Fruit fly (Drosophila melanogaster): ENCODE results near the gene Uba4.

Gene Uba4

DNA sequence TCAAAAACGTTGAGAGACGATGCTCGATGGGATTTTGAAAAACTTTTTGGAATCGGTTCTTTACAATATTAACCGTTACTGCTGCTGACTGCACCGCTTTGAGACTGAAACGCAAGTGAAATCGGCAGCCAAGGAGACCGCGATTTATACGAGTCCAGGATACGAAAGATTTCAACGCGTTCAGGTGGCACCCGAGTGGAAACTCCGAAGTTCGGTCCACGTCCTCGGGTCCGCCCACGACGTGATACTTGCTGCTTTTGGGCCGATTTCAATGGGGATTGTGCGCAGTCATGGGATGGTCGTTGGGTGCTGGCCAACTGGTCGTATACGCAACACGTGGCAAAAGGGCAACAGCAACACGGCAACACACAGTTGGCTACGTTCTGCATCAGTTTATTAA lies 10.5 kb upstream of the Uba4 start, which contains the start of gene Dh31:
TSS of gene Dh31 (minus strand) at position 117 of the 400 bp plus-strand sequence.
- TF ChIP-seq CG8119 (GFP tag; IDR thresholded peaks at IDR 0.05) (no peak), svp (GFP tag) (no peak), Gug (GFP tag; IDR thresholded peaks at IDR 0.05) (no peak), Sox102F (GFP tag; optimal IDR thresholded peaks at IDR 0.05) (no peak), CG11902 (GFP tag; optimal IDR thresholded peaks at IDR 0.05) (no peak), CG10631 (GFP tag; optimal IDR thresholded peaks at IDR 0.05) (no peak), Ets21C (GFP tag; optimal IDR thresholded peaks at IDR 0.05) (no peak), CG11762 (GFP tag; optimal IDR thresholded peaks at IDR 0.05; ENCODE audit: insufficient read depth) (no peak), Sox14 (GFP tag; optimal IDR thresholded peaks at IDR 0.05) (no peak), Lpt (GFP tag; optimal IDR thresholded peaks at IDR 0.05) (no peak), Hr38 (GFP tag; optimal IDR thresholded peaks at IDR 0.05) (no peak), esn (GFP tag; optimal IDR thresholded peaks at IDR 0.05) (no peak), CG32006 (GFP tag; optimal IDR thresholded peaks at IDR 0.05) (no peak)

DNA sequence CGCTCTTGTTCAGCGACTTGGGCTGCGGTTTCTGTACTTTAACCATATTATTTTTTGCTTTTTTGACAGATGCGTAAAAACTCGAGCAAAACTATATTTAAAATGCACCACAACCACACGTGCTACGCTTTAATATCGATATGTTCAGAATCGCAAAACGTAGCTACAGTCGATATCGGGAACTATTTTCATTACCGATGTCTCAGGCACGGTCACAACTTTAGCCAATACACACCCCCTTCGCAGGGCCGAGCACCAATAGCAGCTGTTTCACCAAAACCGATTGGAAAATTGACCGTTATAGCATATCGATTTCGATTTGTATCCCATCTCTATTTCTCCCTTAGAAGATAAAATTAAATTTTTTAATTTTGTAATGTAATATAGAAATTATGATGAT lies 5.5 kb upstream of the Uba4 start, which contains the start of gene CG13096:
TSS of gene CG13096 (minus strand) at position 144 of the 400 bp plus-strand sequence.
- TF ChIP-seq CG32006 (GFP tag; optimal IDR thresholded peaks at IDR 0.05), result no peak
- TF ChIP-seq CG8632 (GFP tag; optimal IDR thresholded peaks at IDR 0.05), result no peak
- no peak for TF ChIP-seq CG11294 (GFP tag; IDR thresholded peaks at IDR 0.05)
- TF ChIP-seq lz (GFP tag; optimal IDR thresholded peaks at IDR 0.05), result no peak
- no peak for TF ChIP-seq dsx (GFP tag; optimal IDR thresholded peaks at IDR 0.05; ENCODE audit: poor library complexity, severe bottlenecking)

DNA sequence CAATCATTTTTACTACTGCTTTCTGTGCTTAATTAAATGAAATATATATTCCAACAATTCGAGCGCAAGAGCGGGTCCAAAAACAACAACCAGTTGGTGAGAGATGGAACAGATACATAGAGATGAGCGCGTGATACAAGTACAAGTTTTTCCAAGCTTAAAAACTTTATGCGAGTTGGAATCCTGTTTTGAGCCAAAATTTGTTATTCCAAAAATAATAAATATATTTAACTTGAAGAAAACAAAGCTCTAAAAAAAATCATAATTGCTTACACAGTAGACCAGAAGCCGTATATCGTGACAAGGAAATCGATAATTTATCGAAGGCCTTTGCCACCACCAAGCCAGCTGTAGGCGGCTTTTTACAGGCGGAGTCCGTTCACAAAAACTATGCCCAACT lies 2.5 kb upstream of the Uba4 start, which contains the start of the genes CG13097 and PIG-U:
TSS of gene CG13097 (minus strand) at position 121 of the 400 bp plus-strand sequence.
TSS of gene PIG-U (plus strand) at position 349 of the 400 bp plus-strand sequence.
- TF ChIP-seq Eip93F (GFP tag; optimal IDR thresholded peaks at IDR 0.05) (peak; percentile 71), Eip78C (GFP tag) (peak; percentile 94), pdm3 (GFP tag; optimal IDR thresholded peaks at IDR 0.05) (no peak), Hr4 (GFP tag; optimal IDR thresholded peaks at IDR 0.05) (no peak), CG10631 (GFP tag; optimal IDR thresholded peaks at IDR 0.05) (peak; percentile 87), Smox (GFP tag; optimal IDR thresholded peaks at IDR 0.05) (peak; percentile 86), CG6854 (GFP tag; optimal IDR thresholded peaks at IDR 0.05) (no peak), acj6 (GFP tag; optimal IDR thresholded peaks at IDR 0.05) (peak; percentile 86), Eip75B (GFP tag; optimal IDR thresholded peaks at IDR 0.05) (no peak), fkh (GFP tag; optimal IDR thresholded peaks at IDR 0.05) (peak; percentile 79), CG7368 (GFP tag; optimal IDR thresholded peaks at IDR 0.05) (no peak), topi (GFP tag; optimal IDR thresholded peaks at IDR 0.05) (peak; percentile 84), Met (GFP tag; optimal IDR thresholded peaks at IDR 0.05) (peak; percentile 86), CG11902 (GFP tag; optimal IDR thresholded peaks at IDR 0.05) (peak; percentile 55), esn (GFP tag; optimal IDR thresholded peaks at IDR 0.05) (peak; percentile 90), net (GFP tag; optimal IDR thresholded peaks at IDR 0.05) (no peak), Sox15 (GFP tag; optimal IDR thresholded peaks at IDR 0.05) (peak; percentile 68), CG3032 (tag; optimal IDR thresholded peaks at IDR 0.05) (peak; percentile 78), CG16779 (tag; optimal IDR thresholded peaks at IDR 0.05) (no peak), Ets21C (GFP tag; optimal IDR thresholded peaks at IDR 0.05) (no peak), CG8119 (GFP tag; IDR thresholded peaks at IDR 0.05) (no peak; the same call in 2 of the 3 replicates), Ets96B (tag; optimal IDR thresholded peaks at IDR 0.05) (peak; percentile 66), Sox14 (GFP tag; optimal IDR thresholded peaks at IDR 0.05) (no peak), CG8632 (GFP tag; optimal IDR thresholded peaks at IDR 0.05) (no peak), fd59A (GFP tag; optimal IDR thresholded peaks at IDR 0.05) (peak; percentile 53), Hr39 (GFP tag; optimal IDR thresholded peaks at IDR 0.05) (peak; percentile 84), Hr38 (GFP tag; optimal IDR thresholded peaks at IDR 0.05) (no peak), OdsH (GFP tag; optimal IDR thresholded peaks at IDR 0.05) (peak; percentile 85), fd85E (GFP tag; optimal IDR thresholded peaks at IDR 0.05) (no peak), cyc (GFP tag; optimal IDR thresholded peaks at IDR 0.05) (peak; percentile 87), eg (GFP tag; IDR thresholded peaks at IDR 0.05) (peak; percentile 62), CG6163 (GFP tag; IDR thresholded peaks at IDR 0.05) (no peak; the same call in 1 of the 3 replicates), dac (GFP tag; optimal IDR thresholded peaks at IDR 0.05) (no peak), CG10669 (GFP tag; optimal IDR thresholded peaks at IDR 0.05) (no peak), svp (GFP tag) (no peak), CG31627 (GFP tag; optimal IDR thresholded peaks at IDR 0.05) (peak; percentile 83), salr (GFP tag; optimal IDR thresholded peaks at IDR 0.05) (no peak), spab (GFP tag; optimal IDR thresholded peaks at IDR 0.05) (no peak), Sox102F (GFP tag; optimal IDR thresholded peaks at IDR 0.05) (no peak), ss (GFP tag; optimal IDR thresholded peaks at IDR 0.05) (no peak), lz (GFP tag; optimal IDR thresholded peaks at IDR 0.05) (peak; percentile 88)
